Worm (Caenorhabditis elegans) whole organism, L2 larva: ENCODE measurements around the gene K03A11.6.

Experiments used
- ama-1 ChIP-seq: fragments of 150-350 bp; optimal IDR thresholded peaks from 2 replicates; lab custom pipeline; 2018; ENCODE audit warnings: inconsistent platforms
- elt-1 ChIP-seq: fragments of 150-350 bp; optimal IDR thresholded peaks from 2 replicates; lab custom pipeline; 2014; ENCODE audit warnings: missing biosample characterization, missing genetic modification characterization
- fos-1 ChIP-seq: fragments of 150-350 bp; optimal IDR thresholded peaks from 2 replicates; lab custom pipeline; 2014; ENCODE audit warnings: missing biosample characterization, missing genetic modification characterization
- lsy-2 ChIP-seq, 2 experiments: fragments of 150-350 bp in 1 of 2; sonication (generic microtip) in 1 of 2; optimal IDR thresholded peaks; 2 replicates each; lab custom pipeline; 2014 to 2017; ENCODE audit warnings: missing biosample characterization in 2 of 2, missing genetic modification characterization in 2 of 2
- sma-3 ChIP-seq: sonication (generic microtip); optimal IDR thresholded peaks from 2 replicates; lab custom pipeline; 2016; ENCODE audit warnings: missing genetic modification reagents, missing genetic modification characterization, missing compliant biosample characterization
- snpc-4 ChIP-seq: fragments of 150-350 bp; optimal IDR thresholded peaks from 2 replicates; lab custom pipeline; 2014; ENCODE audit warnings: missing biosample characterization, missing genetic modification characterization

DNA sequence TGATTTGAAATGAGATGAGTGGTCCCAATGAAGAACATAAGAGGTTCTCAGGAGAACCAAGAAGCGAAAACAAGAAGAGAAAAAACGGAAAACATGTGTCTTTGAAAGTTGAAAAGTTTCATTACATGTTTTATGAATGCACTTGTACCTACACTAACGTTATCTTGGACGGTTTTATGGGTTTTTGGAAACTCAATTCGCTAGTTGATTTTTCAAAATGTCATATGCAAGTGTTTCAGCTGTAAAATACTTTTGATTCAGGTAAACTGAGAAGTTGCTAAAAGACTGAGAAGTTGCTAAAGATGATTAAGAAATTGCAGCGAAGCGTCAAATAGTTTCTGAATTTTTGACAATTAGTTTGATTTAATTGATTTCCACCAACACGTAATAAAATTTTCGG is 15.5 kb downstream of the K03A11.6 start, which contains the start of gene cpx-2:
- TF ChIP-seq snpc-4 (tag; lab: Kevin White, UChicago) (no peak), fos-1 (tag; lab: Kevin White, UChicago) (no peak), sma-3 (GFP tag; lab: Kevin White, UChicago) (no peak), lsy-2 (tag; optimal IDR thresholded peaks at IDR 0.05; lab: Kevin White, UChicago) (no peak), elt-1 (tag; lab: Kevin White, UChicago) (no peak), ama-1 (lab: Kevin White, UChicago) (no peak)
